Worm (Caenorhabditis elegans) whole organism, L4 larva: ENCODE results near the gene ZK1320.5.

Experiments used
- F10B5.3 ChIP-seq: sonication (generic microtip); optimal IDR thresholded peaks from 2 replicates; lab custom pipeline; 2016; ENCODE audit warnings: mild to moderate bottlenecking, missing genetic modification characterization, missing compliant biosample characterization
- T20F7.1 ChIP-seq: fragments of 200-800 bp; sonication (Bioruptor generic); optimal IDR thresholded peaks from 2 replicates; lab custom pipeline; 2018; ENCODE audit warnings: mild to moderate bottlenecking, missing genetic modification characterization, missing compliant biosample characterization
- ama-1 ChIP-seq: fragments of 150-350 bp; optimal IDR thresholded peaks from 2 replicates; lab custom pipeline; 2014; ENCODE audit warnings: inconsistent platforms, mixed read lengths
- attf-4 ChIP-seq: sonication (generic microtip); optimal IDR thresholded peaks from 3 replicates; lab custom pipeline; 2017; ENCODE audit warnings: missing biosample characterization, missing genetic modification characterization
- ceh-82 ChIP-seq: sonication (generic microtip); optimal IDR thresholded peaks from 2 replicates; lab custom pipeline; 2017; ENCODE audit warnings: missing biosample characterization, missing genetic modification characterization
- cey-2 ChIP-seq: sonication (generic microtip); optimal IDR thresholded peaks from 3 replicates; lab custom pipeline; 2017; ENCODE audit warnings: missing genetic modification characterization, mild to moderate bottlenecking, missing compliant biosample characterization, antibody characterized with exemption, borderline replicate concordance; ENCODE audit not compliant: insufficient read depth
- ctbp-1 ChIP-seq: fragments of 200-800 bp; sonication (Bioruptor generic); IDR thresholded peaks from 2 replicates; pipeline ENCODE4 v1.3.6; 2022; ENCODE audit warnings: missing genetic modification reagents, missing genetic modification characterization, missing compliant biosample characterization
- daf-12 ChIP-seq: fragments of 150-350 bp; optimal IDR thresholded peaks from 2 replicates; lab custom pipeline; 2014; ENCODE audit warnings: missing biosample characterization, missing genetic modification reagents, missing genetic modification characterization
- dpl-1 ChIP-seq: fragments of 150-350 bp; optimal IDR thresholded peaks from 2 replicates; lab custom pipeline; 2014; ENCODE audit warnings: missing biosample characterization, missing genetic modification reagents, missing genetic modification characterization
- egl-27 ChIP-seq: sonication (generic microtip); optimal IDR thresholded peaks from 3 replicates; lab custom pipeline; 2017; ENCODE audit warnings: missing biosample characterization, missing genetic modification reagents, missing genetic modification characterization
- fkh-10 ChIP-seq: fragments of 150-350 bp; optimal IDR thresholded peaks from 2 replicates; lab custom pipeline; 2014; ENCODE audit warnings: missing biosample characterization, missing genetic modification reagents, missing genetic modification characterization
- hif-1 ChIP-seq, 2 experiments: sonication (generic microtip); optimal IDR thresholded peaks; 2 replicates each; lab custom pipeline; 2016 to 2017; ENCODE audit warnings: missing compliant biosample characterization in 2 of 2, missing genetic modification characterization in 2 of 2, missing genetic modification reagents in 2 of 2, missing genotype in 2 of 2, mild to moderate bottlenecking in 1 of 2
- hlh-30 ChIP-seq: sonication (generic microtip); optimal IDR thresholded peaks from 2 replicates; lab custom pipeline; 2017; ENCODE audit warnings: antibody characterized with exemption, mild to moderate bottlenecking, missing genetic modification characterization, missing compliant biosample characterization; ENCODE audit not compliant: insufficient read depth
- hmg-1.1 ChIP-seq: fragments of 200-800 bp; sonication (Bioruptor generic); IDR thresholded peaks from 2 replicates; pipeline ENCODE4 v1.3.6; 2022; ENCODE audit warnings: missing genetic modification reagents, missing genetic modification characterization, missing compliant biosample characterization
- jun-1 ChIP-seq: fragments of 150-350 bp; optimal IDR thresholded peaks from 2 replicates; lab custom pipeline; 2014; ENCODE audit warnings: missing biosample characterization, missing genetic modification reagents, missing genetic modification characterization
- lim-7 ChIP-seq: fragments of 200-800 bp; sonication (Bioruptor generic); IDR thresholded peaks from 2 replicates; pipeline ENCODE4 v1.3.6; 2022; ENCODE audit warnings: missing genetic modification characterization, missing compliant biosample characterization
- lin-1 ChIP-seq: fragments of 200-800 bp; sonication (Bioruptor generic); IDR thresholded peaks from 2 replicates; pipeline ENCODE4 v1.3.6; 2022; ENCODE audit warnings: missing genetic modification reagents, missing genetic modification characterization, missing compliant biosample characterization
- lin-29 ChIP-seq: fragments of 200-800 bp; sonication (Bioruptor generic); IDR thresholded peaks from 2 replicates; pipeline ENCODE4 v1.3.6; 2022; ENCODE audit warnings: missing genetic modification reagents, missing genetic modification characterization, missing compliant biosample characterization
- lin-38 ChIP-seq: fragments of 200-800 bp; sonication (Bioruptor generic); IDR thresholded peaks from 2 replicates; pipeline ENCODE4 v1.3.6; 2022; ENCODE audit warnings: missing genetic modification reagents, missing genetic modification characterization, missing compliant biosample characterization
- lir-3 ChIP-seq: sonication (generic microtip); optimal IDR thresholded peaks from 2 replicates; lab custom pipeline; 2016; ENCODE audit warnings: mild to moderate bottlenecking, missing genetic modification characterization, missing compliant biosample characterization
- lsy-2 ChIP-seq, 2 experiments: fragments of 150-350 bp in 1 of 2; sonication (generic microtip) in 1 of 2; optimal IDR thresholded peaks; 2 replicates each; lab custom pipeline; 2014 to 2017; ENCODE audit warnings: missing biosample characterization in 2 of 2, missing genetic modification characterization in 2 of 2
- mdl-1 ChIP-seq, 2 experiments: fragments of 150-350 bp in 1 of 2; sonication (generic microtip) in 1 of 2; optimal IDR thresholded peaks; 2 replicates each; lab custom pipeline; 2014 to 2017; ENCODE audit warnings: missing biosample characterization in 2 of 2, missing genetic modification characterization in 2 of 2
- mep-1 ChIP-seq: fragments of 150-350 bp; sonication (generic microtip); optimal IDR thresholded peaks from 3 replicates; lab custom pipeline; 2014; ENCODE audit warnings: missing biosample characterization, missing genetic modification characterization
- mes-2 ChIP-seq: sonication (generic microtip); optimal IDR thresholded peaks from 2 replicates; lab custom pipeline; 2016; ENCODE audit warnings: missing genotype, mild to moderate bottlenecking, missing genetic modification characterization, missing compliant biosample characterization; ENCODE audit not compliant: poor library complexity, severe bottlenecking
- nhr-10 ChIP-seq: fragments of 150-350 bp; optimal IDR thresholded peaks from 2 replicates; lab custom pipeline; 2014; ENCODE audit warnings: missing biosample characterization, missing genetic modification characterization
- nhr-111 ChIP-seq: fragments of 200-800 bp; sonication (Bioruptor generic); optimal IDR thresholded peaks from 2 replicates; lab custom pipeline; 2018; ENCODE audit warnings: mild to moderate bottlenecking, missing genetic modification characterization, missing compliant biosample characterization
- nhr-237 ChIP-seq: sonication (generic microtip); optimal IDR thresholded peaks from 2 replicates; lab custom pipeline; 2017; ENCODE audit warnings: missing biosample characterization, missing genetic modification characterization
- nhr-25 ChIP-seq: sonication (generic microtip); optimal IDR thresholded peaks from 2 replicates; lab custom pipeline; 2017; ENCODE audit warnings: missing genetic modification characterization, mild to moderate bottlenecking, missing compliant biosample characterization, antibody characterized with exemption, moderate library complexity, borderline replicate concordance; ENCODE audit not compliant: insufficient read depth
- nhr-28 ChIP-seq: fragments of 150-350 bp; optimal IDR thresholded peaks from 2 replicates; lab custom pipeline; 2014; ENCODE audit warnings: missing biosample characterization, missing genetic modification characterization
- nhr-41 ChIP-seq: fragments of 200-800 bp; sonication (Bioruptor generic); IDR thresholded peaks from 2 replicates; pipeline ENCODE4 v1.3.6; 2022; ENCODE audit warnings: missing genetic modification reagents, missing genetic modification characterization, missing compliant biosample characterization
- nhr-42 ChIP-seq: fragments of 200-800 bp; sonication (Bioruptor generic); IDR thresholded peaks from 2 replicates; pipeline ENCODE4 v1.3.6; 2022; ENCODE audit warnings: missing genetic modification characterization, missing compliant biosample characterization
- nhr-6 ChIP-seq: fragments of 150-350 bp; optimal IDR thresholded peaks from 2 replicates; lab custom pipeline; 2014; ENCODE audit warnings: missing biosample characterization, missing genetic modification characterization
- nhr-76 ChIP-seq: fragments of 150-350 bp; optimal IDR thresholded peaks from 2 replicates; lab custom pipeline; 2014; ENCODE audit warnings: missing biosample characterization, missing genetic modification characterization
- snpc-4 ChIP-seq: fragments of 150-350 bp; optimal IDR thresholded peaks from 2 replicates; lab custom pipeline; 2014; ENCODE audit warnings: missing biosample characterization, missing genetic modification characterization
- unc-130 ChIP-seq: sonication (generic microtip); optimal IDR thresholded peaks from 2 replicates; lab custom pipeline; 2016; ENCODE audit warnings: missing genetic modification reagents, missing genetic modification characterization, missing compliant biosample characterization
- zag-1 ChIP-seq: fragments of 150-350 bp; optimal IDR thresholded peaks from 2 replicates; lab custom pipeline; 2014; ENCODE audit warnings: missing biosample characterization, missing genetic modification characterization
- zip-11 ChIP-seq: fragments of 200-800 bp; sonication (Bioruptor generic); IDR thresholded peaks from 2 replicates; pipeline ENCODE4 v1.3.6; 2022; ENCODE audit warnings: missing genetic modification characterization, missing compliant biosample characterization
- ztf-7 ChIP-seq: fragments of 150-350 bp; optimal IDR thresholded peaks from 2 replicates; lab custom pipeline; 2014; ENCODE audit warnings: missing biosample characterization, missing genetic modification characterization

ZK1320.5 gene

DNA sequence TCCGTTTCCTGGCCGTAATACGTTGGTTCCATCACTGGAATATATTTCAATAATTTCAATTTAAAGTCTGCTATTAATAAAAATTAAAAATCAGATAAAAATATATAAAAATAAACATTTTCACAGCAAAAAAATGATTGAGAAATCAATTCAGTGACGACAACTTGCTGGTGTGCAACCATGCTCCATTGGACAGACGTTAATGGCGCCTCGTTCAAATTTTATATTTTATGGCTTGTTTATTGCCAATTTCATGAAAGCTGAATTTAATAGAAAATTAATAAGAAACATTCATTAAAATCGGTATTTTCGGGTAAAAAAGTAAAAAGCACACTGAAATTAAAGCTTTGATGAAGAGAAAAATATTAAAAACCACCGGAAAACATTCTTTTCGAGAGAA is 40.7 kb upstream of the ZK1320.5 start, which contains the start of gene Y53C12A.3:
Gene Y53C12A.3, minus strand, starts transcription at position 34 of the 400 bp plus-strand sequence.
- TF ChIP-seq zip-11 (GFP tag; lab: Robert Waterston, UW) (no peak), nhr-6 (peak; percentile 18), hlh-30 (tag; lab: Kevin White, UChicago) (peak; percentile 51), zag-1 (tag; lab: Kevin White, UChicago) (no peak), T20F7.1 (GFP tag; lab: Kevin White, UChicago) (peak; percentile 34), nhr-237 (tag; lab: Kevin White, UChicago) (no peak), mes-2 (tag; lab: Kevin White, UChicago) (peak; percentile 70), nhr-28 (tag; lab: Kevin White, UChicago) (peak; percentile 6), mep-1 (tag; lab: Kevin White, UChicago) (peak; percentile 12), attf-4 (tag; lab: Kevin White, UChicago) (no peak), lsy-2 (tag; optimal IDR thresholded peaks at IDR 0.05; lab: Kevin White, UChicago) (peak in 1 of 2 experiments; percentile 81), lin-38 (GFP tag; lab: Robert Waterston, UW) (peak; percentile 88), nhr-42 (GFP tag; lab: Robert Waterston, UW) (no peak), dpl-1 (GFP tag; lab: Kevin White, UChicago) (peak; percentile 89)

DNA sequence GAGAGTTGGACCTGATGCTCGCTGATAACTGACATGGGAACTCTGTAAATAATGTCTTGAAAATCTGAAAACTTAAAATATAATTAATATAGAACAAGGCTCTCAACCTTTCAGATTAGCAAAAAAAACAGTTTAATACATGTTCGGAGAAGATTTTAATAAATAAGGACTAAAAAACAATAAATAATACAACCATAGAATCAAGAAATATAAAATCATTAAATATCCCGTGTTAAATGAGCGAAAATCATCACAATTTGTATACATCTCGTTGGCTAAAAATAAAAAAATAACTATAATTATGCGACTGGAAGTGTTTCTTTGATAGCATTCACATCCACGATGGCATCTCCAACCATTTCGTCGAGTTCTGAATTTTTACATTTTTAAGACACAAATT is 39.3 kb upstream of the ZK1320.5 start, which contains the start of gene Y53C12A.10:
Gene Y53C12A.10, minus strand, starts transcription at position 101 of the 400 bp plus-strand sequence.
- no peak for TF ChIP-seq nhr-42 (GFP tag; lab: Robert Waterston, UW)
- no peak for TF ChIP-seq nhr-76 (tag; lab: Kevin White, UChicago)
- no peak for TF ChIP-seq mdl-1 (tag; optimal IDR thresholded peaks at IDR 0.05; lab: Kevin White, UChicago)
- no peak for TF ChIP-seq dpl-1 (GFP tag; lab: Kevin White, UChicago)
- no peak for TF ChIP-seq lim-7 (GFP tag; lab: Robert Waterston, UW)
- TF ChIP-seq F10B5.3 (tag; lab: Kevin White, UChicago), result no peak
- TF ChIP-seq nhr-25 (tag; lab: Kevin White, UChicago), result no peak
- no peak for TF ChIP-seq nhr-237 (tag; lab: Kevin White, UChicago)
- no peak for TF ChIP-seq daf-12 (tag; lab: Kevin White, UChicago)
- no peak for TF ChIP-seq cey-2
- TF ChIP-seq attf-4 (tag; lab: Kevin White, UChicago), result no peak
- TF ChIP-seq lin-29 (GFP tag; lab: Robert Waterston, UW), result no peak
- no peak for TF ChIP-seq nhr-10 (tag; lab: Kevin White, UChicago)
- no peak for TF ChIP-seq jun-1 (tag; lab: Kevin White, UChicago)
- TF ChIP-seq hmg-1.1 (GFP tag; lab: Robert Waterston, UW), result no peak
- TF ChIP-seq egl-27, result no peak
- TF ChIP-seq, all 104 proteins: peak for 0

DNA sequence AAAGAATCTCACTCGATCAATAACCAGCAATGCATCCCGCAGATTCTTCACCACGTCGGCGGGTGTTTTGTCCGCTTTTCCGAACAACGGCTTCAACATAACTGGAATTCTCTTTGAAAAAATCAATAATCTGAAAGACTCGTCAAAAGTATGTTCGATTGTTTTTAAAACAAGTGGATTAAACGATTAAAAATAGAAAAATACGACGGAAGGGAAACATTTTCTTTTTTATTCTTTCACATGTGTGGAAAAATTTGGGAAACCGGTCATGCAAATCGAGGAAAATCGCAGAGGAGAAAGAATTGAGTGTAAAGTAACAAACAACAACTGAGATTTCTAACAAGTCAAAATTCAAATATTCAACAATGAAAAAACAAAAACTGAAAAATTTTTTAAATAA is 38.1 kb upstream of the ZK1320.5 start, which contains the start of gene mop-25.2:
Gene mop-25.2, minus strand, starts transcription at position 101 of the 400 bp plus-strand sequence.
- TF ChIP-seq ama-1 (lab: Kevin White, UChicago) (peak; percentile 38), lir-3 (tag; lab: Kevin White, UChicago) (no peak), lin-38 (GFP tag; lab: Robert Waterston, UW) (0 out of 2 replicates have a peak, but pooled peaks have one; percentile 26)

- TF ChIP-seq nhr-41 (GFP tag; lab: Robert Waterston, UW), result no peak
- no peak for TF ChIP-seq ceh-82
- no peak for TF ChIP-seq ctbp-1 (GFP tag; lab: Robert Waterston, UW)
- no peak for TF ChIP-seq unc-130
- no peak for TF ChIP-seq snpc-4 (tag; lab: Kevin White, UChicago)
- no peak for TF ChIP-seq nhr-111 (GFP tag; lab: Kevin White, UChicago)
- no peak for TF ChIP-seq hif-1 (tag; optimal IDR thresholded peaks at IDR 0.05; lab: Kevin White, UChicago)
- no peak for TF ChIP-seq lin-1 (GFP tag; lab: Robert Waterston, UW)
- TF ChIP-seq fkh-10 (GFP tag; lab: Kevin White, UChicago), result no peak
- TF ChIP-seq ztf-7 (tag; lab: Kevin White, UChicago), result no peak
These were observed 34.9 kb upstream of the ZK1320.5 start, which contains the start of the genes Y53C12A.8 and Y53C12A.7 for ce11 chrII:9700363-9700762. Gene Y53C12A.8, minus strand, starts transcription at chrII:9700463. Gene Y53C12A.7, plus strand, starts transcription at chrII:9700543.
